Worm (Caenorhabditis elegans): ENCODE data around the gene dyf-4.

dyf-4 gene

DNA sequence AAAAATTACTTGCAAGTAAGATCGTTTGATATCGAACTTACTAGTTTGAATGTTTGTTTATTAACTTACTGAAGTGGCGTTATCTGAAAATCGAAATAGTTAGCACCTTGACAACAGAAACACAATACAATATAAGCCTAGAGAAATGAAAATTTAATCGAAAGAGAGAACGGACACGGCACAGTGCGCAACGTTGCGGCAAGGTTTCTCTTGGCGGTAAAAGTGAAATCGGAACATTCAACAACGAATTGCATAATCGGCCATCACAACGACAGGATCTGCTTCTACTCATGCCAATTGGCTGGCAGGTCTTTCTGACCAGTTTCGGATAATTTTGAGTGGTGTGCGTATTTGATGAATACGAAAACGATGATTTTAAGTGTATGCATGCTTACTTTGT, at the start of gene dyf-4:
Gene dyf-4 (minus strand): TSS at position 213 of the 400 bp plus-strand sequence.
- TF ChIP-seq nhr-71 (tag; optimal IDR thresholded peaks at IDR 0.05) (no peak), blmp-1 (tag; optimal IDR thresholded peaks at IDR 0.05) (peak; percentile 93), lin-39 (tag; optimal IDR thresholded peaks at IDR 0.05) (no peak), nhr-85 (tag) (no peak), zag-1 (tag; optimal IDR thresholded peaks at IDR 0.05) (no peak), sptf-1 (tag; optimal IDR thresholded peaks at IDR 0.05) (no peak), F16B12.6 (tag; optimal IDR thresholded peaks at IDR 0.05) (no peak)

DNA sequence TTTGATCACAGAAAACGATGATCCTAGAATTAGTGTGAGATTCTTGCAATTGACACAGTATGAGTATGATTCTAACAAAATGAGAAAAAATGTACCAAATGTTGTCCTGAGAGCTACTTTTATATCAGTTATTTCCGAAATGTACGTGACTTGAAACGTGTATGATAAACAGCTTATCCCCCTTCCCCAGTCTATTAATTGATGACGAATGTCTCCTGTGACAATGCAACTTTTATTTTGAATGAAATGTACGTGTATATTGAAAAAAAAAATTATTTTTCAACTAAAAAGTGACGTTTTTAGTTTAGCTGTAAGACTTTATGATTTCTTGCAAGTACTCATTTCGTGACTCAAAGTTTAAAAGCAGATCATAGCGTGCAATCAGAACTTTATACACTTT, 44.7 kb upstream of the dyf-4 start:
- TF ChIP-seq lir-3 (tag; optimal IDR thresholded peaks at IDR 0.05; ENCODE audit: poor library complexity) (no peak), nhr-20 (tag; optimal IDR thresholded peaks at IDR 0.05) (no peak), C16A3.4 (tag; optimal IDR thresholded peaks at IDR 0.05) (no peak), pax-3 (tag; optimal IDR thresholded peaks at IDR 0.05) (peak; percentile 60), mab-9 (GFP tag; IDR thresholded peaks at IDR 0.05) (no peak), sptf-1 (tag; optimal IDR thresholded peaks at IDR 0.05) (no peak), nhr-85 (tag) (no peak), sup-37 (GFP tag; optimal IDR thresholded peaks at IDR 0.05) (no peak), ceh-90 (tag; optimal IDR thresholded peaks at IDR 0.05) (no peak), skn-1 (tag; optimal IDR thresholded peaks at IDR 0.05) (no peak), ces-1 (GFP tag; optimal IDR thresholded peaks at IDR 0.05) (no peak), fkh-8 (tag; optimal IDR thresholded peaks at IDR 0.05) (peak; percentile 42), mef-2 (tag; optimal IDR thresholded peaks at IDR 0.05) (no peak), elt-2 (tag; optimal IDR thresholded peaks at IDR 0.05) (no peak), dsc-1 (tag; optimal IDR thresholded peaks at IDR 0.05) (peak; percentile 69)

DNA sequence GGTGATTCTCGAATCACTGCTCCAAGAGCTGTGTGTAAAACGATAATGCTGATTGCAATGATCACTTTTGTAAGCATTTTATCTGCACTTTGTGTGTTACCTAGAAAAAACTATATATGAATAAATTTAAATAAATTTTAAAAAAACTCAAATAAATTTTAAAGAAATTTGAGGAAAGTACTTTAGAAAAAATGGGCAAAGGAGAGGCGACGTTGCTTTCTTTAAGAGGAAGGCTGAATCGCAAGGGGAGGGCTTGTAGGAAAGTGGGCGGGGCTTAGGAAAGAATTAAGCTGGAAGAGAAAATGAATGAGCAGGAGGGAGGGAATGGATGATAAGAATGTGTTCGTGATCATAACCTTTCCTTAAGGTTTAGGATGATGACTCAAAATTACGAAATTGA, 42.3 kb upstream of the dyf-4 start, which contains the start of gene E02A10.4:
Gene E02A10.4 (minus strand): TSS at position 101 of the 400 bp plus-strand sequence.
- TF ChIP-seq sup-37 (GFP tag; optimal IDR thresholded peaks at IDR 0.05) = no peak

DNA sequence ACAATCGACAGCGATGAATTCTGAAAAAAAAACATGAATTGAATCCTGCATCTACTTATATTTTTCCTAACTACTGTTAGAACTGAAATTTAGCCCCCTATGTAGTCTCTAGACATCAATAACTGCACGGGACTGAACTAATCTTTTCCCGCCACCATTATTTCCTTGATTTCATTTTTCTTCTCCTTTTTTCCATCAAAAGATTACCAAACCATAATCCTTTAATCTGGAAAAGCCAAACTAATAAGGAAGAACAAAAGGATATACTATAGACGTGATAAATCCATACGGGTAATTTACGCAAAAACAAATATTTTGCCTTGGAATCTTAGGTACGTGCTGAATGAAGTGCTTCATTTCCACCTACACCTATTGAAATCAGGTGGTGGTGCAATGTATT, 41.8 kb upstream of the dyf-4 start:
- TF ChIP-seq nhr-11 (tag; optimal IDR thresholded peaks at IDR 0.05) (no peak), nhr-76 (tag; optimal IDR thresholded peaks at IDR 0.05) (no peak), C34B4.2 (tag; optimal IDR thresholded peaks at IDR 0.05) (no peak), sox-4 (tag; optimal IDR thresholded peaks at IDR 0.05) (peak; percentile 33), pax-3 (tag; optimal IDR thresholded peaks at IDR 0.05) (peak; percentile 68), ceh-82 (tag; optimal IDR thresholded peaks at IDR 0.05) (no peak), mab-9 (GFP tag; IDR thresholded peaks at IDR 0.05) (no peak), dsc-1 (tag; optimal IDR thresholded peaks at IDR 0.05) (peak; percentile 80), xbp-1 (tag; optimal IDR thresholded peaks at IDR 0.05) (no peak)

DNA sequence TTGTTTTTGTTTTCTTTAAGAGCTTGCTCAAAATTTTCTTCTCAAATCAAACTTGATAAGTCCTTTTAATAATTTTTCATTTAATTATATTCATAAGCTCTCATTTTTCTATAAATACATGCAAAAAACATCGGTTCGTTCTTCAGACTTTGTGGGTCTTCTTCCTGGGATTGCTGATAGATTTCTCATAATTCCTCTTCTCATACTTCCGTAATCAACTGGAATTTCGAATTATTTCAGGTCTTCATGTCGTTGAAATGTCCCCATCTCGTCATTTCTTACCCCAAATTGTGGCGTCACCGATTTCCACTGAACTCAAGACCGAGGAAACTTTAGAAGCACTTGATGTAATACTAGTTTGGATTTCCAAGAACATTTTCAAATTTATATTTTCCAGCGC, 39.4 kb upstream of the dyf-4 start:
- TF ChIP-seq sox-4 (tag; optimal IDR thresholded peaks at IDR 0.05) (peak; percentile 15), ceh-8 (GFP tag; optimal IDR thresholded peaks at IDR 0.05) (no peak), lin-15B (tag; optimal IDR thresholded peaks at IDR 0.05) (no peak), nhr-237 (tag; optimal IDR thresholded peaks at IDR 0.05) (no peak), pax-3 (tag; optimal IDR thresholded peaks at IDR 0.05) (peak; percentile 84), ceh-90 (tag; optimal IDR thresholded peaks at IDR 0.05) (no peak), vab-15 (tag; optimal IDR thresholded peaks at IDR 0.05) (no peak), lin-35 (GFP tag; optimal IDR thresholded peaks at IDR 0.05) (no peak), dsc-1 (tag; optimal IDR thresholded peaks at IDR 0.05) (peak; percentile 78), nhr-11 (tag; optimal IDR thresholded peaks at IDR 0.05) (no peak), C16A3.4 (tag; optimal IDR thresholded peaks at IDR 0.05) (no peak), ztf-11 (tag; optimal IDR thresholded peaks at IDR 0.05) (no peak), nhr-20 (tag; optimal IDR thresholded peaks at IDR 0.05) (no peak), swsn-7 (tag; optimal IDR thresholded peaks at IDR 0.05) (no peak), unc-30 (tag; optimal IDR thresholded peaks at IDR 0.05) (no peak), pag-3 (tag; optimal IDR thresholded peaks at IDR 0.05; ENCODE audit: borderline replicate concordance, insufficient read depth) (no peak), irx-1 (tag; optimal IDR thresholded peaks at IDR 0.05) (no peak), lin-13 (GFP tag; optimal IDR thresholded peaks at IDR 0.05) (no peak), nhr-47 (tag; optimal IDR thresholded peaks at IDR 0.05) (peak; percentile 10), snpc-4 (tag; optimal IDR thresholded peaks at IDR 0.05) (no peak), ceh-63 (GFP tag; optimal IDR thresholded peaks at IDR 0.05) (no peak), mdl-1 (tag; optimal IDR thresholded peaks at IDR 0.05) (no peak), Y116A8C.19 (tag; optimal IDR thresholded peaks at IDR 0.05; ENCODE audit: borderline replicate concordance) (no peak), hlh-4 (tag; optimal IDR thresholded peaks at IDR 0.05) (no peak), efl-1 (optimal IDR thresholded peaks at IDR 0.05) (no peak), efl-1 (GFP tag; optimal IDR thresholded peaks at IDR 0.05 in 1 of 2) (no peak), fkh-8 (tag; optimal IDR thresholded peaks at IDR 0.05) (peak; percentile 31)
